Worm (Caenorhabditis elegans): ENCODE data around the gene R148.7.
A peak's percentile ranks its signal among the peaks of the same experiment; 100 is the strongest.

R148.7 gene

DNA sequence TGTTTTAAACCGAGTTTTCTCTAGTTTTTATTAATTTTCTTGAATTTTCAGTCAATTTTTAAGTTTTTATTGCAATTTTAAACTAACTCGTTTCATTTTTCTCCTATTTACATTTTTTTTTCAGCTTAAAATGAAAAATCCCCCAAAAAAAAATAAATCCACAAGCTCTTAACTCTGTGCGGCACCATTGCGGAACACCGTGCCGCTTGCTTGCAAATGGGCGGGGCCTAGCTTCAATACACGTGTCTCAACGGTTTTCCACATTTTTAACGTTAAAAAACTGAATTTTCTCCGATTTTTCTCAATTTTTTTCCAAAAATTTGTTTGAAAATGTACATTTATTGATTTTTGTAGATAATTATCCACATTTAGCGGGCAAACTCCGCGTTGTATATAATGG, 23.2 kb downstream of the R148.7 start, which contains the start of gene R148.3:
TSS of gene R148.3 (plus strand) at position 347 of the 400 bp plus-strand sequence.
- TF ChIP-seq lir-3 (tag; optimal IDR thresholded peaks at IDR 0.05; ENCODE audit: poor library complexity): no peak
- no peak for TF ChIP-seq unc-98 (GFP tag; IDR thresholded peaks at IDR 0.05)
- no peak for TF ChIP-seq fkh-10 (GFP tag; optimal IDR thresholded peaks at IDR 0.05)
- no peak for TF ChIP-seq C04F5.9 (tag; optimal IDR thresholded peaks at IDR 0.05)
- TF ChIP-seq ceh-88 (GFP tag; IDR thresholded peaks at IDR 0.05): no peak
- peak; percentile 67 for TF ChIP-seq snu-23 (GFP tag; optimal IDR thresholded peaks at IDR 0.05)
- TF ChIP-seq C16A3.4 (tag; optimal IDR thresholded peaks at IDR 0.05): peak; percentile 3
- peak; percentile 35 for TF ChIP-seq nhr-20 (tag; optimal IDR thresholded peaks at IDR 0.05)
- no peak for TF ChIP-seq ama-1 (optimal IDR thresholded peaks at IDR 0.05)
- TF ChIP-seq efl-1 (optimal IDR thresholded peaks at IDR 0.05): peak; percentile 36 to 50
- TF ChIP-seq efl-1 (GFP tag; optimal IDR thresholded peaks at IDR 0.05 in 1 of 2): peak; percentile 41 to 94
- TF ChIP-seq aha-1 (tag; optimal IDR thresholded peaks at IDR 0.05): no peak
- peak; percentile 49 for TF ChIP-seq nhr-90 (tag; optimal IDR thresholded peaks at IDR 0.05; ENCODE audit: poor library complexity)
- no peak for TF ChIP-seq elt-2 (tag; optimal IDR thresholded peaks at IDR 0.05)
- TF ChIP-seq nhr-11 (tag; optimal IDR thresholded peaks at IDR 0.05): no peak
- TF ChIP-seq fkh-8 (tag; optimal IDR thresholded peaks at IDR 0.05): no peak
- no peak for TF ChIP-seq hpl-2 (GFP tag; optimal IDR thresholded peaks at IDR 0.05)
- TF ChIP-seq efl-3 (GFP tag; optimal IDR thresholded peaks at IDR 0.05): no peak
- no peak for TF ChIP-seq unc-30 (tag; optimal IDR thresholded peaks at IDR 0.05)
- peak; percentile 6 to 59 for TF ChIP-seq lin-35 (GFP tag; optimal IDR thresholded peaks at IDR 0.05)
- peak; percentile 3 to 61 (median 40) for TF ChIP-seq dpl-1 (GFP tag; optimal IDR thresholded peaks at IDR 0.05)
- no peak for TF ChIP-seq grh-1 (GFP tag; IDR thresholded peaks at IDR 0.05)
- no peak for TF ChIP-seq sup-37 (GFP tag; optimal IDR thresholded peaks at IDR 0.05)
- TF ChIP-seq isw-1 (GFP tag; IDR thresholded peaks at IDR 0.05): no peak
- TF ChIP-seq xbp-1 (tag; optimal IDR thresholded peaks at IDR 0.05): peak; percentile 90
- peak; percentile 37 for TF ChIP-seq nhr-19 (GFP tag; conservative IDR thresholded peaks at IDR 0.05)
- no peak for TF ChIP-seq zag-1 (tag; optimal IDR thresholded peaks at IDR 0.05)
- TF ChIP-seq nhr-47 (tag; optimal IDR thresholded peaks at IDR 0.05): peak; percentile 59
- TF ChIP-seq ceh-63 (GFP tag; optimal IDR thresholded peaks at IDR 0.05): no peak
- TF ChIP-seq skn-1 (tag; optimal IDR thresholded peaks at IDR 0.05): peak; percentile 36
- no peak for TF ChIP-seq ces-1 (GFP tag; optimal IDR thresholded peaks at IDR 0.05)
- peak; percentile 63 for TF ChIP-seq swsn-7 (tag; optimal IDR thresholded peaks at IDR 0.05)
- peak; percentile 11 for TF ChIP-seq F16B12.6 (tag; optimal IDR thresholded peaks at IDR 0.05)
- TF ChIP-seq nhr-77 (tag; optimal IDR thresholded peaks at IDR 0.05): no peak
- no peak for TF ChIP-seq fkh-4 (tag; optimal IDR thresholded peaks at IDR 0.05; ENCODE audit: borderline replicate concordance)
- TF ChIP-seq nhr-71 (tag; optimal IDR thresholded peaks at IDR 0.05): peak; percentile 70
- TF ChIP-seq unc-130 (tag; optimal IDR thresholded peaks at IDR 0.05): peak; percentile 53
- TF ChIP-seq C34B4.2 (tag; optimal IDR thresholded peaks at IDR 0.05): no peak
- no peak for TF ChIP-seq pax-3 (tag; optimal IDR thresholded peaks at IDR 0.05)
- no peak for TF ChIP-seq nhr-76 (tag; optimal IDR thresholded peaks at IDR 0.05)
- peak; percentile 19 for TF ChIP-seq unc-86 (tag; optimal IDR thresholded peaks at IDR 0.05)
- no peak for TF ChIP-seq nhr-12 (tag; optimal IDR thresholded peaks at IDR 0.05)
- no peak for TF ChIP-seq ets-5 (GFP tag; IDR thresholded peaks at IDR 0.05)
- TF ChIP-seq nhr-85 (tag): peak; percentile 80
- TF ChIP-seq mep-1 (tag; optimal IDR thresholded peaks at IDR 0.05): peak; percentile 68
- TF ChIP-seq Y116A8C.19 (tag; optimal IDR thresholded peaks at IDR 0.05; ENCODE audit: borderline replicate concordance): no peak
- TF ChIP-seq blmp-1 (tag; optimal IDR thresholded peaks at IDR 0.05): peak; percentile 42
- peak; percentile 48 for TF ChIP-seq tbx-2 (tag; optimal IDR thresholded peaks at IDR 0.05)
- peak; percentile 26 for TF ChIP-seq lin-13 (GFP tag; optimal IDR thresholded peaks at IDR 0.05)
- peak; percentile 10 for TF ChIP-seq snpc-4 (tag; optimal IDR thresholded peaks at IDR 0.05)
- peak in 1 of 2 experiments; percentile 31 for TF ChIP-seq ztf-11 (tag; optimal IDR thresholded peaks at IDR 0.05)
- TF ChIP-seq lin-14 (GFP tag; optimal IDR thresholded peaks at IDR 0.05): no peak
- TF ChIP-seq rnt-1 (tag; optimal IDR thresholded peaks at IDR 0.05): peak; percentile 74
- TF ChIP-seq nhr-28 (tag; optimal IDR thresholded peaks at IDR 0.05): no peak
- TF ChIP-seq unc-62 (GFP tag; optimal IDR thresholded peaks at IDR 0.05): no peak
